Fruit fly (Drosophila melanogaster) whole organism, prepupa: Measurements from ENCODE around the gene CG8003.

Experiments used
- Blimp-1 ChIP-seq: fragments of 200-800 bp; sonication (Bioruptor generic); optimal IDR thresholded peaks from 3 replicates; lab custom pipeline; 2017; ENCODE audit warnings: missing biosample characterization, missing genetic modification characterization, mild to moderate bottlenecking, moderate library complexity, missing genetic modification reagents
- CG10669 ChIP-seq: fragments of 200-800 bp; sonication (Bioruptor generic); optimal IDR thresholded peaks from 3 replicates; lab custom pipeline; 2018; ENCODE audit warnings: missing biosample characterization, mild to moderate bottlenecking, missing genetic modification characterization, moderate library complexity
- CG11294 ChIP-seq: fragments of 200-800 bp; sonication (Bioruptor generic); IDR thresholded peaks from 2 replicates; pipeline ENCODE4 v1.3.6; 2022; ENCODE audit warnings: missing biosample characterization, missing genetic modification characterization
- CG11762 ChIP-seq: fragments of 200-800 bp; sonication (Bioruptor generic); optimal IDR thresholded peaks from 3 replicates; lab custom pipeline; 2016; ENCODE audit warnings: missing biosample characterization, missing genetic modification characterization; ENCODE audit not compliant: insufficient read depth
- CG11902 ChIP-seq: fragments of 200-800 bp; sonication (Bioruptor generic); optimal IDR thresholded peaks from 3 replicates; lab custom pipeline; 2016; ENCODE audit warnings: missing biosample characterization, missing genetic modification characterization
- CG15336 ChIP-seq: fragments of 200-800 bp; sonication (Bioruptor generic); IDR thresholded peaks from 2 replicates; pipeline ENCODE4 v1.3.6; 2022; ENCODE audit warnings: missing biosample characterization, missing genetic modification characterization
- CG1621 ChIP-seq: fragments of 200-800 bp; sonication (Bioruptor generic); optimal IDR thresholded peaks from 3 replicates; lab custom pipeline; 2018; ENCODE audit warnings: missing biosample characterization, mild to moderate bottlenecking, missing genetic modification characterization
- CG16779 ChIP-seq: fragments of 200-800 bp; sonication (Bioruptor generic); optimal IDR thresholded peaks from 3 replicates; lab custom pipeline; 2017; ENCODE audit warnings: missing biosample characterization, mild to moderate bottlenecking, missing genetic modification characterization
- CG31627 ChIP-seq: fragments of 200-800 bp; sonication (Bioruptor generic); optimal IDR thresholded peaks from 3 replicates; lab custom pipeline; 2016; ENCODE audit warnings: missing biosample characterization, missing genetic modification characterization
- CG32006 ChIP-seq: fragments of 200-800 bp; sonication (Bioruptor generic); optimal IDR thresholded peaks from 3 replicates; lab custom pipeline; 2017; ENCODE audit warnings: missing biosample characterization, mild to moderate bottlenecking, missing genetic modification characterization
- CG34406 ChIP-seq: fragments of 200-800 bp; sonication (Bioruptor generic); optimal IDR thresholded peaks from 3 replicates; lab custom pipeline; 2016; ENCODE audit warnings: missing biosample characterization, missing genetic modification characterization
- CG3919 ChIP-seq: fragments of 200-800 bp; sonication (Bioruptor generic); optimal IDR thresholded peaks from 3 replicates; lab custom pipeline; 2016; ENCODE audit warnings: missing biosample characterization, missing genetic modification characterization
- CG6163 ChIP-seq: fragments of 200-800 bp; sonication (Bioruptor generic); IDR thresholded peaks from 3 replicates; pipeline ENCODE4 v1.3.6; 2022; ENCODE audit warnings: missing biosample characterization, missing genetic modification characterization
- CG6276 ChIP-seq: fragments of 200-800 bp; sonication (Bioruptor generic); optimal IDR thresholded peaks from 2 replicates; lab custom pipeline; 2017; ENCODE audit warnings: missing biosample characterization, mild to moderate bottlenecking, missing genetic modification characterization
- CG6808 ChIP-seq: fragments of 200-800 bp; sonication (Bioruptor generic); optimal IDR thresholded peaks from 3 replicates; lab custom pipeline; 2017; ENCODE audit warnings: missing biosample characterization, missing genetic modification characterization, mild to moderate bottlenecking, moderate library complexity, missing genetic modification reagents
- CG6854 ChIP-seq: fragments of 200-800 bp; sonication (Bioruptor generic); optimal IDR thresholded peaks from 2 replicates; lab custom pipeline; 2017; ENCODE audit warnings: missing biosample characterization, mild to moderate bottlenecking, missing genetic modification characterization
- CG7368 ChIP-seq: fragments of 200-800 bp; sonication (Bioruptor generic); optimal IDR thresholded peaks from 3 replicates; lab custom pipeline; 2016; ENCODE audit warnings: missing biosample characterization, missing genetic modification characterization
- Eip78C ChIP-seq: fragments of 200-800 bp; sonication (Bioruptor generic); peaks from one replicate; lab custom pipeline; 2016; ENCODE audit warnings: missing biosample characterization, missing genetic modification characterization
- Ets21C ChIP-seq: fragments of 200-800 bp; sonication (Bioruptor generic); optimal IDR thresholded peaks from 3 replicates; lab custom pipeline; 2016; ENCODE audit warnings: missing biosample characterization, missing genetic modification characterization
- Ets96B ChIP-seq: fragments of 200-800 bp; optimal IDR thresholded peaks from 2 replicates; lab custom pipeline; 2019; ENCODE audit warnings: missing biosample characterization, mild to moderate bottlenecking, missing genetic modification characterization, moderate library complexity
- Gug ChIP-seq: fragments of 200-800 bp; sonication (Bioruptor generic); IDR thresholded peaks from 2 replicates; pipeline ENCODE4 v1.3.6; 2022; ENCODE audit warnings: missing biosample characterization, missing genetic modification characterization
- Hr38 ChIP-seq: sonication (Bioruptor generic); optimal IDR thresholded peaks from 2 replicates; lab custom pipeline; 2016; ENCODE audit warnings: missing biosample characterization, missing genetic modification characterization
- Hr39 ChIP-seq: fragments of 200-800 bp; sonication (Bioruptor generic); optimal IDR thresholded peaks from 2 replicates; lab custom pipeline; 2016; ENCODE audit warnings: missing biosample characterization, missing genetic modification characterization
- Hr4 ChIP-seq: fragments of 200-800 bp; sonication (Bioruptor generic); optimal IDR thresholded peaks from 3 replicates; lab custom pipeline; 2016; ENCODE audit warnings: missing biosample characterization, missing genetic modification characterization
- Lpt ChIP-seq: fragments of 200-800 bp; sonication (Bioruptor generic); optimal IDR thresholded peaks from 3 replicates; lab custom pipeline; 2016; ENCODE audit warnings: missing biosample characterization, missing genetic modification characterization
- Met ChIP-seq: fragments of 200-800 bp; sonication (Bioruptor generic); optimal IDR thresholded peaks from 3 replicates; lab custom pipeline; 2016; ENCODE audit warnings: missing biosample characterization, missing genetic modification characterization
- OdsH ChIP-seq: fragments of 200-800 bp; sonication (Bioruptor generic); optimal IDR thresholded peaks from 3 replicates; lab custom pipeline; 2016; ENCODE audit warnings: missing biosample characterization, missing genetic modification characterization
- Smox ChIP-seq: fragments of 200-800 bp; sonication (Bioruptor generic); optimal IDR thresholded peaks from 3 replicates; lab custom pipeline; 2016; ENCODE audit warnings: missing biosample characterization, missing genetic modification characterization
- Sox102F ChIP-seq: fragments of 200-800 bp; sonication (Bioruptor generic); optimal IDR thresholded peaks from 2 replicates; lab custom pipeline; 2016; ENCODE audit warnings: missing biosample characterization, mild to moderate bottlenecking, missing genetic modification characterization
- Sox14 ChIP-seq: fragments of 200-800 bp; sonication (Bioruptor generic); optimal IDR thresholded peaks from 3 replicates; lab custom pipeline; 2016; ENCODE audit warnings: missing biosample characterization, missing genetic modification characterization
- Sox15 ChIP-seq: fragments of 200-800 bp; sonication (Bioruptor generic); optimal IDR thresholded peaks from 3 replicates; lab custom pipeline; 2016; ENCODE audit warnings: missing biosample characterization, missing genetic modification characterization
- achi ChIP-seq: fragments of 200-800 bp; sonication (Bioruptor generic); optimal IDR thresholded peaks from 3 replicates; lab custom pipeline; 2016; ENCODE audit warnings: missing biosample characterization, missing genetic modification characterization
- acj6 ChIP-seq: fragments of 200-800 bp; sonication (Bioruptor generic); optimal IDR thresholded peaks from 3 replicates; lab custom pipeline; 2016; ENCODE audit warnings: missing biosample characterization, missing genetic modification characterization
- cyc ChIP-seq: fragments of 200-800 bp; sonication (Bioruptor generic); optimal IDR thresholded peaks from 3 replicates; lab custom pipeline; 2016; ENCODE audit warnings: missing biosample characterization, missing genetic modification characterization
- dac ChIP-seq: fragments of 200-800 bp; sonication (Bioruptor generic); optimal IDR thresholded peaks from 2 replicates; lab custom pipeline; 2017; ENCODE audit warnings: missing biosample characterization, mild to moderate bottlenecking, missing genetic modification characterization
- dsx ChIP-seq: fragments of 200-800 bp; optimal IDR thresholded peaks from 3 replicates; lab custom pipeline; 2019; ENCODE audit warnings: missing biosample characterization, mild to moderate bottlenecking, missing genetic modification characterization, moderate library complexity; ENCODE audit not compliant: poor library complexity, severe bottlenecking
- eg ChIP-seq: fragments of 200-800 bp; sonication (Bioruptor generic); IDR thresholded peaks from 3 replicates; pipeline ENCODE4 v1.3.6; 2022; ENCODE audit warnings: missing biosample characterization, missing genetic modification characterization
- esn ChIP-seq: fragments of 200-800 bp; sonication (Bioruptor generic); optimal IDR thresholded peaks from 2 replicates; lab custom pipeline; 2016; ENCODE audit warnings: missing biosample characterization, mild to moderate bottlenecking, missing genetic modification characterization, moderate library complexity
- fd85E ChIP-seq: fragments of 200-800 bp; sonication (Bioruptor generic); optimal IDR thresholded peaks from 3 replicates; lab custom pipeline; 2016; ENCODE audit warnings: missing biosample characterization, missing genetic modification characterization
- fkh ChIP-seq: fragments of 200-800 bp; sonication (Bioruptor generic); optimal IDR thresholded peaks from 3 replicates; lab custom pipeline; 2017; ENCODE audit warnings: missing biosample characterization, mild to moderate bottlenecking, missing genetic modification characterization, moderate library complexity
- lz ChIP-seq: fragments of 200-800 bp; sonication (Bioruptor generic); optimal IDR thresholded peaks from 3 replicates; lab custom pipeline; 2016; ENCODE audit warnings: missing biosample characterization, missing genetic modification characterization
- net ChIP-seq: fragments of 200-800 bp; sonication (Bioruptor generic); optimal IDR thresholded peaks from 3 replicates; lab custom pipeline; 2016; ENCODE audit warnings: missing biosample characterization, missing genetic modification characterization
- pdm3 ChIP-seq: fragments of 200-800 bp; sonication (Bioruptor generic); optimal IDR thresholded peaks from 3 replicates; lab custom pipeline; 2016; ENCODE audit warnings: missing biosample characterization, missing genetic modification characterization
- salr ChIP-seq, 2 experiments: fragments of 200-800 bp; sonication (Bioruptor generic); optimal IDR thresholded peaks; 3 replicates each; lab custom pipeline; 2016 to 2018; ENCODE audit warnings: missing biosample characterization in 2 of 2, missing genetic modification characterization in 2 of 2, mild to moderate bottlenecking in 1 of 2
- spab ChIP-seq: fragments of 200-800 bp; sonication (Bioruptor generic); optimal IDR thresholded peaks from 2 replicates; lab custom pipeline; 2017; ENCODE audit warnings: missing biosample characterization, mild to moderate bottlenecking, missing genetic modification characterization, missing genetic modification reagents
- ss ChIP-seq, 2 experiments: fragments of 200-800 bp; sonication (Bioruptor generic); optimal IDR thresholded peaks; 2 replicates in 1 of 2; 3 replicates in 1 of 2; lab custom pipeline; 2017 to 2018; ENCODE audit warnings: mild to moderate bottlenecking in 2 of 2, missing biosample characterization in 2 of 2, missing genetic modification characterization in 2 of 2, moderate library complexity in 1 of 2
- topi ChIP-seq: fragments of 200-800 bp; sonication (Bioruptor generic); optimal IDR thresholded peaks from 3 replicates; lab custom pipeline; 2016; ENCODE audit warnings: missing biosample characterization, missing genetic modification characterization
- vri ChIP-seq: fragments of 200-800 bp; sonication (Bioruptor generic); optimal IDR thresholded peaks from 3 replicates; lab custom pipeline; 2016; ENCODE audit warnings: missing biosample characterization, mild to moderate bottlenecking, missing genetic modification characterization

CG8003 gene

DNA sequence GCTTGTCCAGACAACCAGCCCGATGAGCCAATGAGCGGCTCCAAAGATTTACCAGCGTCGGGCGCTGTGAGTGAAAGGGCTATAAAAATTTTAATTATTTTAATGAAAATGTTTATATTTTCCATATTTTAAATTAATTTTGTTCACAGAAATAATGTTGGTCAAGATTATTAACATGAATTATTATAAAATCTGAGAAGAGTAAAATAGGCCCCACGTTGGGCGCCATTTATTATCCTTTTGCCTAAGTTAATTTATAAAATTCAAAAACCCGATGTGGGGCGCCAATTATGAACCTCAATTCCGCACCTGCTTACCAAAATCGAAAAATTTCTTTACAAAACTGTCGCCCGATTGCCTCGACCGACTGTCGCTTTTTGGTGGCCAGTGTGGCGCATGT, 47.9 kb downstream of the CG8003 start (continued):
- peak; percentile 19 for TF ChIP-seq CG10669 (GFP tag; lab: Kevin White, UChicago)
- TF ChIP-seq lz (GFP tag; lab: Kevin White, UChicago) = peak; percentile 53
- TF ChIP-seq fkh (GFP tag; lab: Kevin White, UChicago) = no peak
- peak; percentile 41; the same call in 1 of the 2 replicates for TF ChIP-seq CG11294 (GFP tag; lab: Robert Waterston, UW)
- TF ChIP-seq Eip78C (GFP tag; lab: Kevin White, UChicago) = peak; percentile 86
- peak; percentile 12 for TF ChIP-seq Ets96B
- peak; percentile 56 for TF ChIP-seq Blimp-1 (GFP tag; lab: Kevin White, UChicago)
- peak; percentile 62 for TF ChIP-seq achi (GFP tag; lab: Kevin White, UChicago)
- peak; percentile 45 for TF ChIP-seq CG34406 (GFP tag; lab: Kevin White, UChicago)
- peak; percentile 70 for TF ChIP-seq cyc (GFP tag; lab: Kevin White, UChicago)
- peak; percentile 89 for TF ChIP-seq CG11902
- peak; percentile 76 for TF ChIP-seq CG15336 (GFP tag; lab: Robert Waterston, UW)
- TF ChIP-seq dac = peak; percentile 71
- TF ChIP-seq vri (GFP tag; lab: Kevin White, UChicago) = no peak
- peak; percentile 18 for TF ChIP-seq Ets21C
- TF ChIP-seq ss (GFP tag; optimal IDR thresholded peaks at IDR 0.05; lab: Kevin White, UChicago) = no peak
- TF ChIP-seq CG6163 = peak; percentile 47; the same call in 2 of the 3 replicates
- TF ChIP-seq pdm3 (GFP tag; lab: Kevin White, UChicago) = peak; percentile 44
- peak; percentile 53 for TF ChIP-seq Smox (GFP tag; lab: Kevin White, UChicago)
- peak; percentile 46 for TF ChIP-seq Hr39
- peak; percentile 67 for TF ChIP-seq esn (GFP tag; lab: Kevin White, UChicago)
- TF ChIP-seq eg (GFP tag; lab: Robert Waterston, UW) = peak; percentile 73; the same call in 2 of the 3 replicates
- peak; percentile 35 for TF ChIP-seq Sox15 (GFP tag; lab: Kevin White, UChicago)

dm6 chr3L:10711352-10711751, 50.1 kb downstream of the CG8003 start:
- TF ChIP-seq CG31627 (GFP tag; lab: Kevin White, UChicago) (peak; percentile 57), Met (GFP tag; lab: Kevin White, UChicago) (peak; percentile 74), CG11902 (peak; percentile 67), Sox102F (GFP tag; lab: Kevin White, UChicago) (peak; percentile 69), CG15336 (GFP tag; lab: Robert Waterston, UW) (no peak), Sox14 (GFP tag; lab: Kevin White, UChicago) (peak; percentile 45), eg (GFP tag; lab: Robert Waterston, UW) (no peak), Hr4 (GFP tag; lab: Kevin White, UChicago) (no peak), Hr38 (GFP tag; lab: Kevin White, UChicago) (no peak), CG11762 (GFP tag; lab: Kevin White, UChicago) (peak; percentile 36), esn (GFP tag; lab: Kevin White, UChicago) (peak; percentile 83), spab (peak; percentile 59), CG1621 (tag; lab: Kevin White, UChicago) (peak; percentile 39), Gug (GFP tag; lab: Robert Waterston, UW) (no peak), Blimp-1 (GFP tag; lab: Kevin White, UChicago) (peak; percentile 16), fd85E (GFP tag; lab: Kevin White, UChicago) (no peak), CG6808 (GFP tag; lab: Kevin White, UChicago) (peak; percentile 44), CG16779 (tag; lab: Kevin White, UChicago) (no peak), ss (GFP tag; optimal IDR thresholded peaks at IDR 0.05; lab: Kevin White, UChicago) (peak in 1 of 2 experiments; percentile 73), achi (GFP tag; lab: Kevin White, UChicago) (peak; percentile 68), CG3919 (GFP tag; lab: Kevin White, UChicago) (peak; percentile 72), CG6276 (GFP tag; lab: Kevin White, UChicago) (no peak), OdsH (peak; percentile 73), Sox15 (GFP tag; lab: Kevin White, UChicago) (peak; percentile 60), topi (GFP tag; lab: Kevin White, UChicago) (peak; percentile 76), net (GFP tag; lab: Kevin White, UChicago) (peak; percentile 28), pdm3 (GFP tag; lab: Kevin White, UChicago) (peak; percentile 68), Lpt (GFP tag; lab: Kevin White, UChicago) (no peak), CG32006 (GFP tag; lab: Kevin White, UChicago) (no peak), CG6854 (GFP tag; lab: Kevin White, UChicago) (no peak), vri (GFP tag; lab: Kevin White, UChicago) (peak; percentile 48), Hr39 (peak; percentile 47), CG7368 (GFP tag; lab: Kevin White, UChicago) (peak; percentile 51), dsx (GFP tag; lab: Kevin White, UChicago) (peak; percentile 58), acj6 (GFP tag; lab: Kevin White, UChicago) (peak; percentile 78), Ets21C (peak; percentile 44), CG10669 (GFP tag; lab: Kevin White, UChicago) (peak; percentile 61), salr (GFP tag; optimal IDR thresholded peaks at IDR 0.05; lab: Kevin White, UChicago) (peak in 1 of 2 experiments; percentile 7)
